Worm (Caenorhabditis elegans) whole organism, L4 larva: ENCODE data around the gene H20E11.3.

Experiments
- F49E8.2 ChIP-seq: sonication (generic microtip); optimal IDR thresholded peaks from 2 replicates; lab custom pipeline; 2016; ENCODE audit warnings: missing compliant biosample characterization, mild to moderate bottlenecking, missing genetic modification characterization, borderline replicate concordance
- aha-1 ChIP-seq: fragments of 150-350 bp; peaks from one replicate; lab custom pipeline; 2014; ENCODE audit warnings: missing biosample characterization, missing genetic modification characterization
- jun-1 ChIP-seq: fragments of 150-350 bp; optimal IDR thresholded peaks from 2 replicates; lab custom pipeline; 2014; ENCODE audit warnings: missing biosample characterization, missing genetic modification reagents, missing genetic modification characterization
- lin-39 ChIP-seq: fragments of 150-350 bp; optimal IDR thresholded peaks from 2 replicates; lab custom pipeline; 2014; ENCODE audit warnings: missing biosample characterization, missing genetic modification reagents, missing genetic modification characterization
- tra-1 ChIP-seq: fragments of 200-800 bp; sonication (Bioruptor generic); IDR thresholded peaks from 2 replicates; pipeline ENCODE4 v1.3.6; 2022; ENCODE audit warnings: missing genetic modification reagents, missing genetic modification characterization, missing compliant biosample characterization
- unc-62 ChIP-seq, 3 experiments: fragments of 150-350 bp in 1 of 3; sonication (generic microtip); optimal IDR thresholded peaks in 2 of 3; peaks in 1 of 3; 1 replicate in 1 of 3; 2 replicates in 2 of 3; lab custom pipeline; 2014 to 2017; ENCODE audit warnings: missing biosample characterization in 3 of 3, missing genetic modification characterization in 3 of 3, missing genetic modification reagents in 3 of 3, missing genotype in 1 of 3
- ztf-11 ChIP-seq: fragments of 150-350 bp; optimal IDR thresholded peaks from 2 replicates; lab custom pipeline; 2014; ENCODE audit warnings: missing biosample characterization, missing genetic modification characterization

ce11 chrIV:6859270-6859669 lies 34.7 kb downstream of the H20E11.3 start, which contains the start of gene R13H7.2:
- TF ChIP-seq tra-1 (GFP tag; lab: Robert Waterston, UW), result no peak
- no peak for TF ChIP-seq ztf-11 (tag; lab: Kevin White, UChicago)
- TF ChIP-seq lin-39 (tag; lab: Kevin White, UChicago), result no peak
- TF ChIP-seq unc-62 (GFP tag; optimal IDR thresholded peaks at IDR 0.05 in 1 of 2; lab: Kevin White, UChicago), result no peak
- TF ChIP-seq unc-62 (tag; optimal IDR thresholded peaks at IDR 0.05; lab: Kevin White, UChicago), result no peak
- no peak for TF ChIP-seq jun-1 (tag; lab: Kevin White, UChicago)
- no peak for TF ChIP-seq F49E8.2 (tag; lab: Kevin White, UChicago)
- TF ChIP-seq aha-1 (tag; lab: Kevin White, UChicago), result no peak
